Worm (Caenorhabditis elegans) whole organism, L4 larva: ENCODE results near the gene nhr-13.

Experiments used
- T26A8.4 ChIP-seq: fragments of 200-800 bp; sonication (Bioruptor generic); IDR thresholded peaks from 2 replicates; pipeline ENCODE4 v1.3.6; 2022; ENCODE audit warnings: missing genetic modification characterization, missing compliant biosample characterization
- aha-1 ChIP-seq: fragments of 150-350 bp; peaks from one replicate; lab custom pipeline; 2014; ENCODE audit warnings: missing biosample characterization, missing genetic modification characterization
- dmd-6 ChIP-seq: fragments of 200-800 bp; sonication (Bioruptor generic); IDR thresholded peaks from 2 replicates; pipeline ENCODE4 v1.3.6; 2022; ENCODE audit warnings: missing genetic modification reagents, missing genetic modification characterization, missing compliant biosample characterization
- fkh-10 ChIP-seq: fragments of 150-350 bp; optimal IDR thresholded peaks from 2 replicates; lab custom pipeline; 2014; ENCODE audit warnings: missing biosample characterization, missing genetic modification reagents, missing genetic modification characterization
- fos-1 ChIP-seq: fragments of 150-350 bp; optimal IDR thresholded peaks from 2 replicates; lab custom pipeline; 2014; ENCODE audit warnings: missing biosample characterization, missing genetic modification characterization
- jun-1 ChIP-seq: fragments of 150-350 bp; optimal IDR thresholded peaks from 2 replicates; lab custom pipeline; 2014; ENCODE audit warnings: missing biosample characterization, missing genetic modification reagents, missing genetic modification characterization
- lin-13 ChIP-seq: fragments of 150-350 bp; optimal IDR thresholded peaks from 2 replicates; lab custom pipeline; 2014; ENCODE audit warnings: missing biosample characterization, missing genetic modification reagents, missing genetic modification characterization
- nhr-11 ChIP-seq: fragments of 150-350 bp; optimal IDR thresholded peaks from 2 replicates; lab custom pipeline; 2014; ENCODE audit warnings: missing biosample characterization, missing genetic modification characterization
- saeg-2 ChIP-seq: fragments of 200-800 bp; sonication (Bioruptor generic); IDR thresholded peaks from 2 replicates; pipeline ENCODE4 v1.3.6; 2022; ENCODE audit warnings: missing genetic modification reagents, missing genetic modification characterization, missing compliant biosample characterization
- set-16 ChIP-seq: fragments of 200-800 bp; sonication (Bioruptor generic); IDR thresholded peaks from 2 replicates; pipeline ENCODE4 v1.3.6; 2022; ENCODE audit warnings: missing genetic modification reagents, missing genetic modification characterization, missing compliant biosample characterization
- snpc-4 ChIP-seq: fragments of 150-350 bp; optimal IDR thresholded peaks from 2 replicates; lab custom pipeline; 2014; ENCODE audit warnings: missing biosample characterization, missing genetic modification characterization

DNA sequence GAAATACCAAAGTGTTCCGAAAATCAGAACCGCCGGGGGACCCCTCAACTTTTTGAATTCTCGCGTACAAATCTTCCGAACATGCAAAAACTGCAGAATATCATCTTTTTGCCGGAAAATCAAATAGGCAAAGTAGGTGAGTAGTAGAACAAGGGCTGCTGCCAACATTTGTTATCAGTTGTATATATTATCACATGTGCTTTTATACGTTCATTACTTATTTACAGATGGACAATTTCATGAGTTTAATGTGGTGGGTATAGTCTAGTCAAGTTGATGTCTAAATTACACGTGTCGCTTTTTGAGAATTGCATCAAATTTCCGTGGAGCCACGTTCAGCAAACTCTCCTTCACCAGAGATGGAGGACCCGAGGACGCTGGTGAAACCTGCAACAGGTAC, 9.0 kb downstream of the nhr-13 start, which contains the start of gene cyp-32B1:
- TF ChIP-seq saeg-2 = no peak
- TF ChIP-seq dmd-6 (GFP tag; lab: Robert Waterston, UW) = peak; percentile 50; the same call in 1 of the 2 replicates
- TF ChIP-seq lin-13 = no peak
- no peak for TF ChIP-seq snpc-4 (tag; lab: Kevin White, UChicago)
- TF ChIP-seq fos-1 (tag; lab: Kevin White, UChicago) = no peak
- TF ChIP-seq jun-1 (tag; lab: Kevin White, UChicago) = no peak
- TF ChIP-seq nhr-11 (tag; lab: Kevin White, UChicago) = no peak
- no peak for TF ChIP-seq fkh-10 (GFP tag; lab: Kevin White, UChicago)
- no peak for TF ChIP-seq T26A8.4 (GFP tag; lab: Robert Waterston, UW)
- TF ChIP-seq aha-1 (tag; lab: Kevin White, UChicago) = no peak
- no peak for TF ChIP-seq set-16 (GFP tag; lab: Robert Waterston, UW)
